Fruit fly (Drosophila melanogaster): ENCODE results near the gene Edg84A.

Gene Edg84A

dm6 chr3R:6674548-6674947 lies 9.7 kb upstream of the Edg84A start:
- TF ChIP-seq h (optimal IDR thresholded peaks at IDR 0.05) (no peak), CG33557 (GFP tag; optimal IDR thresholded peaks at IDR 0.05) (peak; percentile 1), dm (GFP tag; optimal IDR thresholded peaks at IDR 0.05) (no peak), ash1 (GFP tag; optimal IDR thresholded peaks at IDR 0.05) (no peak), CG4424 (GFP tag; optimal IDR thresholded peaks at IDR 0.05) (peak; percentile 25), CG17361 (GFP tag; IDR thresholded peaks at IDR 0.05) (peak; percentile 50; the same call in 1 of the 3 replicates), CG13624 (GFP tag; optimal IDR thresholded peaks at IDR 0.05) (no peak), Dad (GFP tag; optimal IDR thresholded peaks at IDR 0.05) (no peak), crol (GFP tag; IDR thresholded peaks at IDR 0.05) (0 out of 2 replicates have a peak, but pooled peaks have one; percentile 31), fd64A (GFP tag; optimal IDR thresholded peaks at IDR 0.05) (no peak), tin (GFP tag; optimal IDR thresholded peaks at IDR 0.05) (peak; percentile 4), dmrt11E (tag; optimal IDR thresholded peaks at IDR 0.05) (peak; percentile 71), CG8089 (GFP tag; optimal IDR thresholded peaks at IDR 0.05) (no peak), CG14710 (tag; optimal IDR thresholded peaks at IDR 0.05) (peak; percentile 52), Hmx (GFP tag; optimal IDR thresholded peaks at IDR 0.05) (no peak), TFAM (GFP tag; optimal IDR thresholded peaks at IDR 0.05) (no peak), CG13894 (tag; optimal IDR thresholded peaks at IDR 0.05) (no peak), CG16779 (GFP tag; IDR thresholded peaks at IDR 0.05) (no peak), Med (GFP tag) (peak; percentile 51), slbo (GFP tag; IDR thresholded peaks at IDR 0.05) (no peak), nmo (GFP tag; optimal IDR thresholded peaks at IDR 0.05) (peak; percentile 39), CkIIα-i1 (GFP tag; IDR thresholded peaks at IDR 0.05) (no peak), CG4854 (GFP tag; optimal IDR thresholded peaks at IDR 0.05) (no peak), CG11398 (GFP tag; optimal IDR thresholded peaks at IDR 0.05) (no peak), Hr78 (GFP tag; optimal IDR thresholded peaks at IDR 0.05) (peak in 1 of 2 experiments; percentile 12), run (tag; optimal IDR thresholded peaks at IDR 0.05) (no peak), sna (GFP tag; IDR thresholded peaks at IDR 0.05; ENCODE audit: partially characterized antibody) (no peak), ac (GFP tag; optimal IDR thresholded peaks at IDR 0.05) (no peak), Hr51 (GFP tag; optimal IDR thresholded peaks at IDR 0.05) (no peak), dysf (GFP tag; IDR thresholded peaks at IDR 0.05) (0 out of 3 replicates have a peak, but pooled peaks have one; percentile 11), abd-A (tag; optimal IDR thresholded peaks at IDR 0.05) (no peak), CG17186 (GFP tag; optimal IDR thresholded peaks at IDR 0.05) (no peak), Tbp (GFP tag; optimal IDR thresholded peaks at IDR 0.05) (no peak), CG33213 (GFP tag; optimal IDR thresholded peaks at IDR 0.05) (no peak), CG6813 (GFP tag; optimal IDR thresholded peaks at IDR 0.05) (no peak), so (GFP tag; IDR thresholded peaks at IDR 0.05) (no peak), sens-2 (GFP tag; IDR thresholded peaks at IDR 0.05) (no peak), Blimp-1 (GFP tag; optimal IDR thresholded peaks at IDR 0.05) (peak; percentile 62), row (GFP tag; IDR thresholded peaks at IDR 0.05) (peak; percentile 49; the same call in 1 of the 3 replicates), CG8359 (GFP tag; optimal IDR thresholded peaks at IDR 0.05; ENCODE audit: borderline replicate concordance) (no peak), CG6854 (GFP tag; optimal IDR thresholded peaks at IDR 0.05) (no peak), CHES-1-like (GFP tag; optimal IDR thresholded peaks at IDR 0.05) (no peak), ara (GFP tag; IDR thresholded peaks at IDR 0.05) (peak; percentile 41; the same call in 1 of the 2 replicates), zen2 (GFP tag; IDR thresholded peaks at IDR 0.05; ENCODE audit: partially characterized antibody) (no peak), CG15269 (tag; optimal IDR thresholded peaks at IDR 0.05) (no peak), zen (tag; optimal IDR thresholded peaks at IDR 0.05) (no peak), sim (GFP tag; IDR thresholded peaks at IDR 0.05) (no peak), corto (GFP tag; optimal IDR thresholded peaks at IDR 0.05) (no peak), Bdp1 (GFP tag; optimal IDR thresholded peaks at IDR 0.05) (no peak), nom (GFP tag; optimal IDR thresholded peaks at IDR 0.05) (no peak), CG10274 (GFP tag; optimal IDR thresholded peaks at IDR 0.05) (no peak)

Data from whole organism, embryonic.